Worm (Caenorhabditis elegans) whole organism, dauer: ENCODE data around the gene dhps-1.

Source experiments
- unc-62 ChIP-seq: sonication (generic microtip); optimal IDR thresholded peaks from 2 replicates; lab custom pipeline; 2017; ENCODE audit warnings: missing biosample characterization, missing genetic modification reagents, missing genetic modification characterization

Gene dhps-1

DNA sequence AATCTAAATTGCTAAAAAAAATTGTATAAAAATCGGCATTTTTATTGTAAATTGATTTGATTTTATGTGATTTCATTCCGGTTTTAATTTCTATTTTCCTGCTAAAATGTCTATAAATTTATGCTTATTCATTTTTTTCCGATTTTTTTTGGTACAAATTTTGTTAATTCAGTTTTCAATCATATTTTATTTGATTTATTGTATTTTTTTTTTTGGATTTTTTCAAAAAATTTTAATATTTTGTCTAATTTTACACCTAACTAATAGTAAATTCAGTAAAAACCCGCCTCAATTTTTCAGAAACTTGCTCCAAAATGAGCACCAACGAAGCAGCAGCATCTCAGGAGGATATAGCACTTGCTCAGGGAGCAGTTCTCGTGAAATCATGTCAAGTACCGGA is at the start of gene dhps-1:
Gene dhps-1, plus strand, starts transcription at position 301 of the 400 bp plus-strand sequence.
- no peak for TF ChIP-seq unc-62 (GFP tag; lab: Kevin White, UChicago)

DNA sequence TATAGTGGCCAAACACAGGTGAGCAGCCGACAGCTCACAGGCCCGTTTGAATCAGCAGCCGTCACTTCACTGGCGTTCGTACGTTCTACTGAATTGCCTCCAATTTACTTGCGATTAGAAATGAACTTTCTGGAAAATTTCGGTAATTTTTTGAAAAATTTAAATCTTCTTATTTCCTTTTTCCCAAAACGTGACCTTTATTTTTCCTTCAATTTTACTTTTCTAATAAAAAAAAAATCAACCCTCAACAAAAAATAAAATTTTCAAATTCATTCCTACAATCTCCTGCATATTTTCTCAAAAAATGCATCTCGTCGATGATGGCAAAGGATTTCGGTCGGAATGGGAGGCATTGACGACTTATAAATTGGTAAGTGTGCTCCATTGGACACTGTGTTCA is 44.3 kb upstream of the dhps-1 start, which contains the start of gene W03C9.8:
Gene W03C9.8, plus strand, starts transcription at position 301 of the 400 bp plus-strand sequence.
- no peak for TF ChIP-seq unc-62 (GFP tag; lab: Kevin White, UChicago)

DNA sequence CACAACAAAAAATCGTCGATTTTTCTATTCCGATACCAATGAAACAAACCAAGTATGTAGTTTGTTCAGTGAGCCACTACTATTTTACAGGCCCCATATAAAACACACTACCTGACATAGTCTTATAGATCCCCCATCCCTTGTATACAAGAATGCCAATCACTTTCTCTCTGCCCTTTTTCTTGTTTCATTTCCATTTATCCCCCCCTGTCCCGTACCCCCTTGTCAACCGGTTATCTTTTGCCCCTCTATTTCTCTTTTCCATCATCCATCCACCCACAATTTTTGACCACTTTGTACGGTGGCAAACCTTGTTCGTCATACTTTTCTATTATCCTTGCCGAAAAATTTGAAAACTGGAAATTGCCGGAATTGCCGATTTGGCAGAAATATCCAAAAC is 39.8 kb upstream of the dhps-1 start:
- TF ChIP-seq unc-62 (GFP tag; lab: Kevin White, UChicago) = no peak

DNA sequence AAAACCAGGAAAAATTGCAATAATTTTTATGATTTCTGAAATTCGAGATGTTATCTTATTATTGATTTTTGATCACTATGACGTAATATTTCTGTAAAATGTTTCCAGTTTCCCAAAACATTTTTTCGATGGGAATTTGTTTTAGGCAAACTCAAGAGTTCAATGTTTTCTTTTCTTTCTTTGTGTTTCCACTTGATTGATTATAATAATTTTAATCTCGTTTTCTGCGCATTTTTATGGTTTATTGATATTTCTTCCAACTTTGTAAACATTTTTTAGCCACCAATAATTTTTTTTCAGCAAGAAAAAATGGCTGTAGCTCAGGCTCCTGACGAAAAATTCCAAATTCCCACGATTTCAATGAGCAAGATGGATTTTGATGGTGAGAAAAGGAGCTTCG is 38.6 kb upstream of the dhps-1 start, which contains the start of gene W03C9.6:
Gene W03C9.6, plus strand, starts transcription at position 301 of the 400 bp plus-strand sequence.
- TF ChIP-seq unc-62 (GFP tag; lab: Kevin White, UChicago) = no peak

DNA sequence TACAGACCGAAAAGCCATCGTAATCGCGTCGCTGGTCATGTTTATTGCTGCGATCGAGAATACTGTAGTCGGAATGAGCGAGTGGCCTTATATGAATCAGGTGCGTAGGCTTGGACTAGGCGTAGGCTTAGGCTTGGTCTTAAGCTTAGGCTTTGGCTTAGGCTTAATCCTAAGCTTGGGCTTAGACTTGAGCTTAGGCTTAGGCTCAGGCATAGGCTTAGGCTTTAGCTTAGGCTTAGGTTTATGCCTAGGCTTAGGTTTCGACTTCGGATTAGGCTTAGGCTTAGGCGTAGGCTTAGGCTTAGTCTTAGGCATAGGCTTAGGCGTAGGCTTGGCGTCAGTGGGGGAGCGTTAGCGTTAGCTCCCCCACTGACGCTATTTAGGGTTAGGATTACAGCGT is 38.0 kb upstream of the dhps-1 start:
- TF ChIP-seq unc-62 (GFP tag; lab: Kevin White, UChicago) = no peak

DNA sequence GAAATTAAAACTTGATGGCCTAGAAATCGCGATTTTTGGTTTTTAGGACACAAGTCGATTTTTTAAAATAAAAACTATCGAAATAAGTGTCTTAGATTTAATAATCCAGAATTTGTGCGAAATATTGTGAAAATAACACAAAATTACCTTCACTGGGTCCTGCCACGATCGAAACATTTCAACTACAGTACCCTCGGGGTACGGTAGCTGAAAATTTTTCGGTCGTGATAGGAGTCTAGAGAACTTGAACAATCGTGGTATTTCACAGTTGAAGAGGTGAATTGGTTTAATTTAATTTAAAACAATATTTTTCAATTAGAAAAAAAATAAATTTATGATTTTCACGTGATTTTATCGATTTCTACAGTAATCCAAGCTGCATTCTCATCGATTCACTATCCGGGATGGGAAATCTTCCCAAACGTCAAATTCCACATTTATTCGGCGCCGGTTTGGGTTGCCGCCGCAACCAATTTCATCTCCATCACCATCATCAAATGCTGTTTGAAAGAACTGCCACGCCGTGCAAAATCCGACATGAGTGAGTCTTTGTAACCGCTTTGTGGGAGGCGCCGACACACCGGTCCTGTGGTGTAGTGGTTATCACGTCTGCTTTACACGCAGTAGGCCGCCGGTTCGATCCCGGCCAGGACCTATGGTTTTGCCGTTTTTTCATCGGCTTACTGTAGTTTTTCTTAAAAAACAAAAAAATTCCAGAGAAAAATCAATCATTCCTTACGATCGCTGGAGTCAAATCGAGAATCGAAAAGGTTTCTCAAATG is 33.8 kb upstream of the dhps-1 start:
- TF ChIP-seq unc-62 (GFP tag; lab: Kevin White, UChicago) = no peak

DNA sequence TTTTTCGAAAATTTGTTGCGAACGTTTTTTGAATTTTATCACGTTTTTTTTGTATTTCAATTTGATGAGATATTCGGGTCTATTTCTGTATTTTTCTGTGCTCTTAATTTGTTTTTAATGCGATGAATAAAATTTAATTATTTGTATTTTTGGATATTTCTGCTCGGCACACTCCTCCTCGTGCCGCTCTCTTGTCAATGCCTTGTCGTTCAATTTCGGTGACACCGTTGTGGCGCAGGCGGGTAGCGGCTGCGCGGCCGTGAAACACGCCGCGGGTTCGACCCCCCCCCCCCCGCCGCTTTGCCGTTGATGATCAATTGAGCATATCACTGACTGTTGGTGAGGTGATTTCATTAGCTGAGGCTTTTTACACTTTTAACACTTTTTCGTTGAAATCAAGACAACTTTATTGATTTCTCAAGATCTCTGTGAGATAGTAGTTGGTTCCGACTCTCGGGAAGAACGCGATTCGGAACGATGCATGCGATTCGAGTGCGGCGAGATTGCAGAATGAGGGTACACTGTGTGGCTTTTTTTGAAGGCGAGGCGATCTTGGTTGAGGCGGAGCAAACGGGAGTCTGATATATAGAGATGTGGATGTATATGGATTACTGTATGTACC is 32.1 kb upstream of the dhps-1 start:
- no peak for TF ChIP-seq unc-62 (GFP tag; lab: Kevin White, UChicago)

DNA sequence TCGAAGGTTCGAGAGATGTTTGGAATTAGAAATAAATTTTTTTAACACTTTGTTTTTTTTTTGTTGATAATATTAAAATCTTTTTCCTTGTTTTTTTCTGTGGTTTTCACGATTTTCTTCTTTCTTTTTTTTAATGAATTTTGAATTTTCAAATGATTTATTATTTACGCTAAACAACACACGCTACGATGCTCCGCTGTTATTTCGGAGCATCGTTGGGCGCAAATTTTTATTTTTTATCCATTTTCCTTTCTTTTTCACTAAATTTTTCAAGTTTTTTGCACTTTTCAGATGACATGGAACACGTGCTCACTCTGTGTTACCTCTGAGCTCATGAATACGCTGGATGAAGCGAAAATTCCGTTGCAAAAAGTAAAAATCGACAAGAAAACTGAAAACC is 30.7 kb upstream of the dhps-1 start, which contains the start of the genes W03C9.1 and W03C9.2:
Gene W03C9.1, minus strand, starts transcription at position 46 of the 400 bp plus-strand sequence.
Gene W03C9.2, plus strand, starts transcription at position 286 of the 400 bp plus-strand sequence.
- TF ChIP-seq unc-62 (GFP tag; lab: Kevin White, UChicago) = no peak

DNA sequence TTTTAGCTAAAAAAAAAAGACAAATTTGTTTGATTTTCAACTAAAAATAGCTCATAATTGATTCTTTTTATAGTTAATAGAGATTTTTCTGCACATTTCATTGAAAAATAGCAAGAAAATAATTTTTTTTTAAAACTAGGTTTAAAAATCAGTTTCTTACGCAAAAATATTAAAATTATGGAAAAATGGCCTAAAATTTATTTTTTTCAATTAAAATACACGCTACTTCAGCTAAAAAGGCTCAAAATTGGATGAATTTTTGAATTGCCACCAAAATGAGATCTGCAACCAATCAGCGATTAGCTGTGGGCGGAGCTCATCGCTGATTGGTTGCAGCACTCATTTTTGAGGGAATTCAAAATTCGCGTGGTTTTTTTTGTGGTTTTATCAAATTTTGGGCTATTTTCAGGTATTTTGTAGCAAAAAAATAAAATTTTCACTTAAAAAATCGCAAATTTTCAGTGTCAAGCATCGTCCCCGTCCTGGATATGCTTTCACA is 29.6 kb upstream of the dhps-1 start:
- TF ChIP-seq unc-62 (GFP tag; lab: Kevin White, UChicago) = no peak

DNA sequence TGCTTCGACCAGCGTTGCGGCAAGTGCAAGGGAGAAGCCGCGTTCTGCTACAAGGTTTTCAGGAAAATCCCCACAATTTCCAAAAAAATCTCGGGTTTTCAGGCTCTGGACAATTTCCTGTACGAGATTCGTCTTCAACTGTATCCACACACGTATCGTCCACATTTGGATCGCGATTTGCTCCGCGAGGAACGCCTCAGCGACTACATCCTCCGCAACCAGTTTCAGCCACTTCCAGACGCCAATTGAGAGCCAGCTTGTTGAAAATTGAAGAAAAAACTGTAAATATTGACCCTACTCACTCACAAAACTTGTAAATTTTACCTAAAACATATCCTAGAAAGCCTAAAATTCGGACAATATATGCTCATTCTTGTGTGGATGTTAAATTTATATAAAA is 28.0 kb upstream of the dhps-1 start:
- TF ChIP-seq unc-62 (GFP tag; lab: Kevin White, UChicago) = no peak

DNA sequence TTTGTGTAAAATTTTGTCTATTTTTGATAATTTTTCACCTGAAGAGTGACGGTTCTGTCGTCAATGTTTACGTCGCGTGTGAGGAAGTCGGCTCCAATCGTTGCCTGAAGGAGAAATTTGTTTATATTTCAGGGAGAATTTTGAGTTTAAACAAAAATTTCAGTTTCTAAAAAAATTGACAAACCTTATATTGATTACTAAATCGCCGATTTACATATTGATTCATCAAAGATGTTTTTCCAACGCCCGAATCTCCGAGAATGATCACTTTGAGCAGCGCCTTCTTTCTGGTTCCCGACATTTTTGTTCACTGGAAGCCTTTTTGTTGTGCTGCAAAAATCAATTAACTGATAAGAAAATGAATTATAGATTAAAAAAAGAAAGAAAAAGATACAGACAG is 26.2 kb upstream of the dhps-1 start, which contains the start of gene rab-7:
Gene rab-7, minus strand, starts transcription at position 330 of the 400 bp plus-strand sequence.
- TF ChIP-seq unc-62 (GFP tag; lab: Kevin White, UChicago) = no peak

DNA sequence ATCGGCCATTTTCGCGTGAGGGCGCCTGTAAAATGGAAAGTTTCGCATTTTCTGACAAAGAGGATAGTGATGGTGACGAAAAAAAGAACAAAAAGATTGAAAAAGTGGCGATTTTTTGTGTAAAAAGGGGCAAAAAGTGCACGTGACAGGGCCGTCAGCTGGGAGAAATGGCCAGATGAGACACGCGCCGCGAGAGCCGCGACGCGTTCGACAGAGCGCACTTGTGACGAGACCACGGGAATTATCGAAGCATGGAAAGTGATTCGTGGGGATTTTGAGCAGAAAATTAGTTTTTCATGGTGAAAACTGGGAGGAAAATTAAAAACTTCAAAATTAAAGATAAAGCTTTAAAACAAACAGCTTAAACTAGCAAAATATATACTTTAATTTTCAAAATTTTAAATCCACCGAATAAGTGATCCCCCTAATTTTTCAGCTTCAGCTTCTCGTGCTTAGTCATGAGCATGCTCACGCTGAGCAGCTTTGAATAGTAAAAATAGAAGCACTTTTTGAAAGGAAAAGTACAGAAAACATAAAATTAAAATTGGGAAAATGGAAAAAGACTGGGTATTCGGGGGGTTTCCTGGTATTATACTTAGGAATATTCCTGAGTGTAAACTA is 25.2 kb upstream of the dhps-1 start, which contains the start of gene W03C9.5:
Gene W03C9.5, minus strand, starts transcription at position 38 of the 621 bp plus-strand sequence.
- no peak for TF ChIP-seq unc-62 (GFP tag; lab: Kevin White, UChicago)

DNA sequence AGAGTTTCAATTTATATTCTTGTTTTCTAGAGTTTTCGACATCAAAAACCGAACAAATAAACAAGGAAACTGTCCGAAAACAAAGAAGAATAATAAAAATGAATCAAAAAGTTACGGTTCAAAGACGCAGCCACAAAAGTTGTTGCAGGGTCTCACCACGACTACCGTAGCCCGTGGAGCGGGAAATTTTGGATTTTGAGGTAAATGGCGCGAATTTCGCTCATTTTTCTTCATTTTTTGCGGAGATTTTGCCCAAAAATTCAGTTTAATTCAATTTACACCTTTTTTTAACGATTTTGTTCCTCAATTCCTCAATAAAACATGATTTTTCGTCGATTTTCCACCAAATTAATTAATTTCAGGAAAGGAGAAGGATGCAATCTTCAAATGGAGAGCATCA is 24.5 kb upstream of the dhps-1 start, which contains the start of gene mex-1:
Gene mex-1, plus strand, starts transcription at position 363 of the 400 bp plus-strand sequence.
- TF ChIP-seq unc-62 (GFP tag; lab: Kevin White, UChicago) = no peak

DNA sequence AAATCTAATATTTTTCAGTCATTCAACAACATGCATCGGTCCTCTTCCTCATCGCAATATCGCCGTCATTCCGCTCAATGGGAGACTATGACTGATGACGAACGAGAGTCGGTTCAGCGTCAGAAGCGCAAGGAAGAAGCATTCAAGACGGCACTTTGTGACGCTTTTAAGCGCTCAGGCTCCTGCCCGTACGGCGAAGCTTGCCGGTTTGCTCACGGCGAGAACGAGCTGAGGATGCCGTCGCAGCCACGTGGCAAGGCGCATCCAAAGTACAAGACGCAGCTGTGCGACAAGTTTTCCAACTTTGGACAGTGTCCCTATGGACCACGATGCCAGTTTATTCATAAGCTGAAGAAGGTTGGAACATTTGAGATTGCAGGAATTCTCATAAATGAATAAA is 23.8 kb upstream of the dhps-1 start:
- no peak for TF ChIP-seq unc-62 (GFP tag; lab: Kevin White, UChicago)

DNA sequence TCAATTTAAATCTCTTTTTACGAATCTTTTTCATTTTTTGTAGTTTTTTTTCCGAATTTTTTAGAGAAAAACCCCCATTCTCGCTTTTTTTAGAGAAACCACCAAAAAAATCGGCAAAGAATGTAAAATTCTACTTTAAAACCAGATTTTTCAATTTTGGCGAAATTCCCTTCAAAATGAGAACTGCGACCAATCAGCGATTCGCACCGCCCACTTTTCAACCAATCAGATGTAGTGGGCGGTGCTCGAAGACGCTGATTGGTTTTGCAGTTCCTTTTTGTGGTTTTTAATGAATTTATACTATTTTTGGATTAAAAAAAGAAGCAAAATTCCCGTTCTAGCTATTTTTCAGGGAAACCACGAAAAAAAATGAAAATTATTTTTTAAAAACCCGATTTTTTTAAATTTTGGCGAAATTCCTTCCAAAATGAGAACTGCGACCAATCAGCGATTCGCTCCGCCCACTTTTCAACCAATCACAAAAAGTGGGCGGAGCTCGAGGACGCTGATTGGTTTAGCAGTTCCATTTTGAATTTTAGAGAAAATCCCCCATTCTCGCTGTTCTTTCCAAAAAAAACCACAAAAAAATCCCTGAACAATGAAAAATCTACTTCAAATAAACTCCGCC is 21.7 kb upstream of the dhps-1 start:
- no peak for TF ChIP-seq unc-62 (GFP tag; lab: Kevin White, UChicago)
